Worm (Caenorhabditis elegans) whole organism, L2 larva: ENCODE measurements around the gene mcu-1.

Experiments
- R02D3.7 ChIP-seq: fragments of 150-350 bp; optimal IDR thresholded peaks from 2 replicates; lab custom pipeline; 2014; ENCODE audit warnings: missing biosample characterization, missing genetic modification characterization
- ama-1 ChIP-seq: fragments of 150-350 bp; optimal IDR thresholded peaks from 2 replicates; lab custom pipeline; 2018; ENCODE audit warnings: inconsistent platforms
- blmp-1 ChIP-seq: sonication (generic microtip); optimal IDR thresholded peaks from 2 replicates; lab custom pipeline; 2017; ENCODE audit warnings: missing genetic modification characterization, mild to moderate bottlenecking, missing compliant biosample characterization, antibody characterized with exemption, moderate library complexity; ENCODE audit not compliant: insufficient read depth
- ceh-16 ChIP-seq: fragments of 150-350 bp; optimal IDR thresholded peaks from 2 replicates; lab custom pipeline; 2014; ENCODE audit warnings: missing biosample characterization, missing genetic modification characterization
- fos-1 ChIP-seq: fragments of 150-350 bp; optimal IDR thresholded peaks from 2 replicates; lab custom pipeline; 2014; ENCODE audit warnings: missing biosample characterization, missing genetic modification characterization
- mab-5 ChIP-seq: fragments of 150-350 bp; optimal IDR thresholded peaks from 2 replicates; lab custom pipeline; 2014; ENCODE audit warnings: missing biosample characterization, missing genetic modification characterization
- nhr-10 ChIP-seq: sonication (generic microtip); optimal IDR thresholded peaks from 2 replicates; lab custom pipeline; 2017; ENCODE audit warnings: missing biosample characterization, missing genetic modification characterization
- nhr-237 ChIP-seq: fragments of 150-350 bp; optimal IDR thresholded peaks from 2 replicates; lab custom pipeline; 2014; ENCODE audit warnings: missing biosample characterization, missing genetic modification characterization
- nhr-25 ChIP-seq: fragments of 150-350 bp; sonication (generic microtip); optimal IDR thresholded peaks from 3 replicates; lab custom pipeline; 2014; ENCODE audit warnings: missing biosample characterization, missing genetic modification characterization
- skn-1 ChIP-seq: sonication (generic microtip); optimal IDR thresholded peaks from 2 replicates; lab custom pipeline; 2017; ENCODE audit warnings: missing biosample characterization, missing genetic modification characterization
- sma-3 ChIP-seq: sonication (generic microtip); optimal IDR thresholded peaks from 2 replicates; lab custom pipeline; 2016; ENCODE audit warnings: missing genetic modification reagents, missing genetic modification characterization, missing compliant biosample characterization
- ztf-11 ChIP-seq: sonication (generic microtip); optimal IDR thresholded peaks from 2 replicates; lab custom pipeline; 2017; ENCODE audit warnings: missing biosample characterization, missing genetic modification characterization
- ztf-4 ChIP-seq: fragments of 150-350 bp; optimal IDR thresholded peaks from 2 replicates; lab custom pipeline; 2014; ENCODE audit warnings: missing biosample characterization, missing genetic modification characterization

DNA sequence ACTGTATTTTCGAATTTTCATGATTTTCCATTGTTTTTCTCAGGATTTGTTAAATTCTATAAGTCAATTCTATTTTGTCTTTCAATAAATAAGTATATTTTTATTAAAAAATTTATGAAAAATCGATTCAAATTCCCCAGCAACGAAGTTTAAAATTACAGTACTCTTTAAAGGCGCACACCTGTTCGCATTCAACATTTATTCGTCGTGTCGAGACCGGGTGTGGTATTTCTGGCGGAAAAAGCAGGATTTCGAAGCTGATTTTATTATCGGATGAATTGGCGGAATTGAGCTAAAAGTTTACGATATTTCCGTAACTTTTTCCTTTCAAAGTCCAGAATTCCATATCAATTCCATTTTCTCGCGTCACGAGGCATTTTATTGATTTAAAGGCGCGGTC, 6.4 kb upstream of the mcu-1 start:
- TF ChIP-seq ztf-11 (tag; lab: Kevin White, UChicago), result no peak
- no peak for TF ChIP-seq ceh-16 (tag; lab: Kevin White, UChicago)
- no peak for TF ChIP-seq nhr-237 (tag; lab: Kevin White, UChicago)
- TF ChIP-seq fos-1 (tag; lab: Kevin White, UChicago), result no peak
- no peak for TF ChIP-seq ama-1 (lab: Kevin White, UChicago)
- TF ChIP-seq nhr-25 (tag; lab: Kevin White, UChicago), result no peak
- TF ChIP-seq blmp-1 (tag; lab: Kevin White, UChicago), result no peak
- no peak for TF ChIP-seq sma-3
- TF ChIP-seq nhr-10, result no peak
- TF ChIP-seq R02D3.7, result no peak
- TF ChIP-seq mab-5 (tag; lab: Kevin White, UChicago), result no peak
- TF ChIP-seq ztf-4 (tag; lab: Kevin White, UChicago), result no peak
- TF ChIP-seq skn-1, result no peak
